Fruit fly (Drosophila melanogaster) whole organism, embryonic: Measurements from ENCODE around the gene CG31515.

Source experiments
- B-H1 ChIP-seq: fragments of 200-800 bp; sonication (Bioruptor generic); IDR thresholded peaks from 3 replicates; pipeline ENCODE4 v1.3.6; 2022; ENCODE audit warnings: missing biosample characterization, missing genetic modification characterization
- CG10267 ChIP-seq: fragments of 200-800 bp; sonication (Bioruptor generic); optimal IDR thresholded peaks from 2 replicates; lab custom pipeline; 2018; ENCODE audit warnings: missing biosample characterization, mild to moderate bottlenecking, missing genetic modification characterization, moderate library complexity
- CG11456 ChIP-seq: fragments of 200-800 bp; sonication (Bioruptor generic); IDR thresholded peaks from 3 replicates; pipeline ENCODE4 v1.3.6; 2022; ENCODE audit warnings: missing biosample characterization, missing genetic modification characterization
- CG11695 ChIP-seq: fragments of 200-800 bp; sonication (Bioruptor generic); IDR thresholded peaks from 3 replicates; pipeline ENCODE4 v1.3.6; 2022; ENCODE audit warnings: missing biosample characterization, missing genetic modification characterization
- CG12659 ChIP-seq: fragments of 200-800 bp; sonication (Bioruptor generic); optimal IDR thresholded peaks from 3 replicates; lab custom pipeline; 2017; ENCODE audit warnings: mild to moderate bottlenecking, missing biosample characterization, missing genetic modification reagents, missing genetic modification characterization
- CG31365 ChIP-seq: fragments of 200-800 bp; sonication (Bioruptor generic); optimal IDR thresholded peaks from 2 replicates; lab custom pipeline; 2018; ENCODE audit warnings: missing biosample characterization, mild to moderate bottlenecking, missing genetic modification characterization
- CG6854 ChIP-seq: fragments of 200-800 bp; sonication (Bioruptor generic); optimal IDR thresholded peaks from 3 replicates; lab custom pipeline; 2017; ENCODE audit warnings: missing biosample characterization, mild to moderate bottlenecking, missing genetic modification characterization
- CG7839 ChIP-seq: fragments of 200-800 bp; sonication (Bioruptor generic); optimal IDR thresholded peaks from 3 replicates; lab custom pipeline; 2018; ENCODE audit warnings: missing biosample characterization, mild to moderate bottlenecking, missing genetic modification characterization, moderate library complexity
- CG8281 ChIP-seq: fragments of 200-800 bp; sonication (Bioruptor generic); optimal IDR thresholded peaks from 2 replicates; lab custom pipeline; 2018; ENCODE audit warnings: missing biosample characterization, mild to moderate bottlenecking, missing genetic modification characterization, moderate library complexity
- CG9727 ChIP-seq: fragments of 200-800 bp; sonication (Bioruptor generic); optimal IDR thresholded peaks from 3 replicates; lab custom pipeline; 2017; ENCODE audit warnings: missing biosample characterization, mild to moderate bottlenecking, missing genetic modification characterization
- CHES-1-like ChIP-seq: fragments of 200-800 bp; sonication (Bioruptor generic); optimal IDR thresholded peaks from 2 replicates; lab custom pipeline; 2016; ENCODE audit warnings: missing biosample characterization, missing genetic modification characterization
- E2f1 ChIP-seq: fragments of 200-800 bp; sonication (Bioruptor generic); IDR thresholded peaks from 2 replicates; pipeline ENCODE4 v1.3.6; 2022; ENCODE audit warnings: missing biosample characterization, missing genetic modification characterization
- ERR ChIP-seq: fragments of 200-800 bp; sonication (Bioruptor generic); optimal IDR thresholded peaks from 2 replicates; lab custom pipeline; 2016; ENCODE audit warnings: missing biosample characterization, missing genetic modification characterization
- Eip74EF ChIP-seq, 2 experiments: fragments of 200-800 bp in 1 of 2; fragments of >200 bp in 1 of 2; sonication (Bioruptor generic) in 1 of 2; optimal IDR thresholded peaks; 2 replicates each; lab custom pipeline; 2017 to 2019; ENCODE audit warnings: missing biosample characterization in 2 of 2, missing genetic modification characterization in 2 of 2, mild to moderate bottlenecking in 1 of 2, moderate library complexity in 1 of 2
- Fer3 ChIP-seq: fragments of 200-800 bp; sonication (Bioruptor generic); optimal IDR thresholded peaks from 2 replicates; lab custom pipeline; 2018; ENCODE audit warnings: missing biosample characterization, mild to moderate bottlenecking, missing genetic modification characterization, moderate library complexity
- HLH4C ChIP-seq: fragments of 200-800 bp; sonication (Bioruptor generic); IDR thresholded peaks from 3 replicates; pipeline ENCODE4 v1.3.6; 2022; ENCODE audit warnings: missing biosample characterization, missing genetic modification characterization; ENCODE audit not compliant: partially characterized antibody
- Hand ChIP-seq: fragments of 200-800 bp; sonication (Bioruptor generic); optimal IDR thresholded peaks from 2 replicates; lab custom pipeline; 2017; ENCODE audit warnings: mild to moderate bottlenecking, missing biosample characterization, missing genetic modification reagents, missing genetic modification characterization
- Hr51 ChIP-seq, 2 experiments: fragments of 200-800 bp; sonication (Bioruptor generic); optimal IDR thresholded peaks; 2 replicates in 1 of 2; 3 replicates in 1 of 2; lab custom pipeline; 2016 to 2018; ENCODE audit warnings: missing biosample characterization in 2 of 2, missing genetic modification characterization in 2 of 2, mild to moderate bottlenecking in 1 of 2, moderate library complexity in 1 of 2
- Jarid2 ChIP-seq: fragments of 200-800 bp; sonication (Bioruptor generic); optimal IDR thresholded peaks from 3 replicates; lab custom pipeline; 2017; ENCODE audit warnings: mild to moderate bottlenecking, missing biosample characterization, missing genetic modification reagents, missing genetic modification characterization
- Poxn ChIP-seq: fragments of 200-800 bp; sonication (Bioruptor generic); IDR thresholded peaks from 2 replicates; pipeline ENCODE4 v1.3.6; 2022; ENCODE audit warnings: missing biosample characterization, missing genetic modification characterization
- Ssrp ChIP-seq: fragments of 200-800 bp; sonication (Bioruptor generic); optimal IDR thresholded peaks from 2 replicates; lab custom pipeline; 2018; ENCODE audit warnings: missing biosample characterization, mild to moderate bottlenecking, missing genetic modification characterization, moderate library complexity
- TFAM ChIP-seq: fragments of 200-800 bp; sonication (Bioruptor generic); optimal IDR thresholded peaks from 2 replicates; lab custom pipeline; 2017; ENCODE audit warnings: missing biosample characterization, missing genetic modification characterization, inconsistent platforms
- Tbp ChIP-seq: fragments of >200 bp; optimal IDR thresholded peaks from 2 replicates; lab custom pipeline; 2018; ENCODE audit warnings: missing biosample characterization, missing genetic modification characterization
- ara ChIP-seq: fragments of 200-800 bp; sonication (Bioruptor generic); IDR thresholded peaks from 2 replicates; pipeline ENCODE4 v1.3.6; 2022; ENCODE audit warnings: missing biosample characterization, missing genetic modification characterization
- ase ChIP-seq: fragments of 200-800 bp; sonication (Bioruptor generic); IDR thresholded peaks from 3 replicates; pipeline ENCODE4 v1.3.6; 2022; ENCODE audit warnings: missing biosample characterization, missing genetic modification characterization
- bowl ChIP-seq: fragments of 200-800 bp; sonication (Bioruptor generic); IDR thresholded peaks from 2 replicates; pipeline ENCODE4 v1.3.6; 2022; ENCODE audit warnings: missing biosample characterization, missing genetic modification characterization
- caup ChIP-seq: fragments of 200-800 bp; sonication (Bioruptor generic); optimal IDR thresholded peaks from 3 replicates; lab custom pipeline; 2017; ENCODE audit warnings: missing biosample characterization, mild to moderate bottlenecking, missing genetic modification characterization, moderate library complexity; ENCODE audit not compliant: severe bottlenecking
- chinmo ChIP-seq: fragments of 200-800 bp; sonication (Bioruptor generic); IDR thresholded peaks from 4 replicates; pipeline ENCODE4 v1.3.6; 2022; ENCODE audit warnings: missing biosample characterization, missing genetic modification characterization; ENCODE audit not compliant: partially characterized antibody
- fru ChIP-seq: fragments of >200 bp; optimal IDR thresholded peaks from 2 replicates; lab custom pipeline; 2017
- jing ChIP-seq: fragments of 200-800 bp; sonication (Bioruptor generic); optimal IDR thresholded peaks from 2 replicates; lab custom pipeline; 2018; ENCODE audit warnings: missing biosample characterization, mild to moderate bottlenecking, missing genetic modification characterization
- lov ChIP-seq, 2 experiments: fragments of 200-800 bp in 1 of 2; fragments of >200 bp in 1 of 2; sonication (Bioruptor generic) in 1 of 2; IDR thresholded peaks in 1 of 2; optimal IDR thresholded peaks in 1 of 2; 2 replicates in 1 of 2; 3 replicates in 1 of 2; pipeline versions ENCODE4 v1.3.6 to Lab custom; 2017 to 2022; ENCODE audit warnings: missing biosample characterization in 1 of 2, missing genetic modification characterization in 1 of 2
- nerfin-2 ChIP-seq: fragments of 200-800 bp; sonication (Bioruptor generic); IDR thresholded peaks from 2 replicates; pipeline ENCODE4 v1.3.6; 2022; ENCODE audit warnings: missing biosample characterization, missing genetic modification characterization; ENCODE audit not compliant: partially characterized antibody
- pita ChIP-seq: fragments of 200-800 bp; sonication (Bioruptor generic); optimal IDR thresholded peaks from 2 replicates; lab custom pipeline; 2017; ENCODE audit warnings: missing biosample characterization, mild to moderate bottlenecking, missing genetic modification characterization
- ranshi ChIP-seq: fragments of 200-800 bp; sonication (Bioruptor generic); IDR thresholded peaks from 2 replicates; pipeline ENCODE4 v1.3.6; 2022; ENCODE audit warnings: missing biosample characterization, missing genetic modification characterization
- sens ChIP-seq: fragments of 200-800 bp; sonication (Bioruptor generic); peaks from one replicate; lab custom pipeline; 2016; ENCODE audit warnings: missing biosample characterization, missing genetic modification characterization
- tio ChIP-seq: fragments of 200-800 bp; sonication (Bioruptor generic); optimal IDR thresholded peaks from 2 replicates; lab custom pipeline; 2017; ENCODE audit warnings: missing biosample characterization, missing genetic modification characterization, inconsistent platforms
- vnd ChIP-seq: fragments of 200-800 bp; sonication (Bioruptor generic); IDR thresholded peaks from 3 replicates; pipeline ENCODE4 v1.3.6; 2022; ENCODE audit warnings: missing biosample characterization, missing genetic modification characterization; ENCODE audit not compliant: partially characterized antibody
- vvl ChIP-seq: fragments of 200-800 bp; sonication (Bioruptor generic); IDR thresholded peaks from 2 replicates; pipeline ENCODE4 v1.3.6; 2022; ENCODE audit warnings: missing biosample characterization, missing genetic modification characterization
- zf30C ChIP-seq: fragments of 200-800 bp; sonication (Bioruptor generic); optimal IDR thresholded peaks from 3 replicates; lab custom pipeline; 2018; ENCODE audit warnings: missing biosample characterization, mild to moderate bottlenecking, missing genetic modification characterization

The CG31515 gene

DNA sequence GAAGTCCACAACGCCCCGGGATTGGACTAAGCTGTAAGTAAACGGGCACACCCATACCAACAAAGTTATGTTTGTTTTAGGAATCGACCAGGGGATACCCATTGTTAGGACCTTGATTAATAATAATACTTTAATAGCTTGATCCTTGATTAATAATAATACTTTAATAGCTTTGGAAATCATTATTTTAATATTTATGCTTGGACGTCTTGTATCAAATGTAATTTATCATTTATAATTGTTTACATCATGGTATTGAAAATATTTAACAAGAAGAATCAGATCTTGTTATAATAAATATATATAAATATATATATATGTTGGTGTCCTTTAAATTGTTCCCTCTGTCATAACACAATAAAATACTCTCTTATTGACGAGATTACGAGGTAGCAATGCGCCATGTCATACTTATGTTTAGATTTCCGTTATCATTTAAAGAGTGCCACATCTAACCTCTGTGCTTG, 31.7 kb downstream of the CG31515 start (continued):
- peak; percentile 74 for TF ChIP-seq sens (GFP tag; lab: Kevin White, UChicago)
- peak; percentile 80 for TF ChIP-seq ranshi (GFP tag; lab: Robert Waterston, UW)
- no peak for TF ChIP-seq CG8281 (tag; lab: Kevin White, UChicago)
- TF ChIP-seq caup (GFP tag; lab: Kevin White, UChicago), result peak; percentile 74
- peak; percentile 91 for TF ChIP-seq vvl (GFP tag; lab: Robert Waterston, UW)
- peak; percentile 88 for TF ChIP-seq CG11695 (GFP tag; lab: Robert Waterston, UW)
- no peak for TF ChIP-seq Poxn (GFP tag; lab: Robert Waterston, UW)
- TF ChIP-seq CG11456 (GFP tag; lab: Robert Waterston, UW), result peak; percentile 36; the same call in 1 of the 3 replicates
- TF ChIP-seq CG6854, result peak; percentile 62
- no peak for TF ChIP-seq Jarid2 (GFP tag; lab: Kevin White, UChicago)
- peak; percentile 71 for TF ChIP-seq CG10267 (tag; lab: Kevin White, UChicago)
- TF ChIP-seq CG7839 (tag; lab: Kevin White, UChicago), result peak; percentile 92
- peak; percentile 33 for TF ChIP-seq jing
- peak; percentile 84 for TF ChIP-seq Hand (GFP tag; lab: Kevin White, UChicago)
- TF ChIP-seq CG9727 (GFP tag; lab: Kevin White, UChicago), result peak; percentile 90
- TF ChIP-seq E2f1 (GFP tag; lab: Robert Waterston, UW), result peak; percentile 69
- TF ChIP-seq CG31365, result no peak
- no peak for TF ChIP-seq zf30C (GFP tag; lab: Kevin White, UChicago)
- TF ChIP-seq CHES-1-like (GFP tag; lab: Kevin White, UChicago), result no peak
- no peak for TF ChIP-seq Tbp
- no peak for TF ChIP-seq ERR
- TF ChIP-seq tio (GFP tag; lab: Kevin White, UChicago), result no peak
- no peak for TF ChIP-seq lov (optimal IDR thresholded peaks at IDR 0.05; lab: Kevin White, UChicago)
- peak; percentile 28; the same call in 1 of the 3 replicates for TF ChIP-seq lov (GFP tag; IDR thresholded peaks at IDR 0.05; lab: Robert Waterston, UW)
- TF ChIP-seq Hr51 (GFP tag; optimal IDR thresholded peaks at IDR 0.05; lab: Kevin White, UChicago), result peak in 1 of 2 experiments; percentile 98
- TF ChIP-seq CG12659 (GFP tag; lab: Kevin White, UChicago), result peak; percentile 94
- peak; percentile 40; the same call in 1 of the 2 replicates for TF ChIP-seq bowl (GFP tag; lab: Robert Waterston, UW)
- peak; percentile 36; the same call in 1 of the 3 replicates for TF ChIP-seq ase
- no peak for TF ChIP-seq HLH4C (GFP tag; lab: Robert Waterston, UW)
- peak; percentile 50; the same call in 1 of the 2 replicates for TF ChIP-seq ara (GFP tag; lab: Robert Waterston, UW)
- no peak for TF ChIP-seq vnd
- peak; percentile 73 for TF ChIP-seq B-H1 (GFP tag; lab: Robert Waterston, UW)
- no peak for TF ChIP-seq nerfin-2 (GFP tag; lab: Robert Waterston, UW)
- no peak for TF ChIP-seq pita (GFP tag; lab: Kevin White, UChicago)
- TF ChIP-seq Eip74EF (GFP tag; optimal IDR thresholded peaks at IDR 0.05; lab: Kevin White, UChicago), result peak in 1 of 2 experiments; percentile 88
- no peak for TF ChIP-seq fru
- no peak for TF ChIP-seq chinmo (GFP tag; lab: Robert Waterston, UW)
- TF ChIP-seq Fer3 (tag; lab: Kevin White, UChicago), result peak; percentile 83
- TF ChIP-seq Ssrp (tag; lab: Kevin White, UChicago), result peak; percentile 91
- TF ChIP-seq TFAM (GFP tag; lab: Kevin White, UChicago), result no peak
